Fruit fly (Drosophila melanogaster) whole organism, embryonic: ENCODE measurements around the gene Tbc1d22.

Source experiments
- Abd-B ChIP-seq: fragments of 200-800 bp; sonication (Bioruptor generic); optimal IDR thresholded peaks from 2 replicates; lab custom pipeline; 2018; ENCODE audit warnings: missing biosample characterization, mild to moderate bottlenecking, missing genetic modification characterization, moderate library complexity
- Asciz ChIP-seq: fragments of 200-800 bp; sonication (Bioruptor generic); optimal IDR thresholded peaks from 2 replicates; lab custom pipeline; 2017; ENCODE audit warnings: missing biosample characterization, mild to moderate bottlenecking, missing genetic modification characterization, missing genetic modification reagents
- B-H2 ChIP-seq: fragments of 200-800 bp; sonication (Bioruptor generic); optimal IDR thresholded peaks from 2 replicates; lab custom pipeline; 2018; ENCODE audit warnings: missing biosample characterization, mild to moderate bottlenecking, missing genetic modification characterization
- BEAF-32 ChIP-seq: fragments of 200-800 bp; sonication (Bioruptor generic); optimal IDR thresholded peaks from 3 replicates; lab custom pipeline; 2017; ENCODE audit warnings: missing biosample characterization, missing genetic modification characterization, mild to moderate bottlenecking, moderate library complexity, missing genetic modification reagents
- C15 ChIP-seq: fragments of 200-800 bp; sonication (Bioruptor generic); IDR thresholded peaks from 3 replicates; pipeline ENCODE4 v1.3.6; 2022; ENCODE audit warnings: missing biosample characterization, missing genetic modification characterization
- CG10209 ChIP-seq: fragments of 200-800 bp; sonication (Bioruptor generic); optimal IDR thresholded peaks from 3 replicates; lab custom pipeline; 2017; ENCODE audit warnings: missing biosample characterization, mild to moderate bottlenecking, missing genetic modification characterization, missing genetic modification reagents
- CG10462 ChIP-seq: fragments of 200-800 bp; sonication (Bioruptor generic); optimal IDR thresholded peaks from 2 replicates; lab custom pipeline; 2016; ENCODE audit warnings: missing biosample characterization, missing genetic modification characterization
- CG12219 ChIP-seq: fragments of 200-800 bp; sonication (Bioruptor generic); optimal IDR thresholded peaks from 3 replicates; lab custom pipeline; 2018; ENCODE audit warnings: missing biosample characterization, mild to moderate bottlenecking, missing genetic modification characterization
- CG12236 ChIP-seq: fragments of 200-800 bp; sonication (Bioruptor generic); optimal IDR thresholded peaks from 2 replicates; lab custom pipeline; 2016; ENCODE audit warnings: missing biosample characterization, missing genetic modification characterization
- CG1603 ChIP-seq: fragments of 200-800 bp; sonication (Bioruptor generic); optimal IDR thresholded peaks from 2 replicates; lab custom pipeline; 2019; ENCODE audit warnings: missing biosample characterization, mild to moderate bottlenecking, missing genetic modification characterization, moderate library complexity
- CG17385 ChIP-seq: fragments of 200-800 bp; sonication (Bioruptor generic); optimal IDR thresholded peaks from 3 replicates; lab custom pipeline; 2018; ENCODE audit warnings: missing biosample characterization, mild to moderate bottlenecking, missing genetic modification characterization
- CG2712 ChIP-seq: fragments of 200-800 bp; optimal IDR thresholded peaks from 3 replicates; lab custom pipeline; 2019; ENCODE audit warnings: missing biosample characterization, mild to moderate bottlenecking, missing genetic modification characterization, moderate library complexity
- CG3065 ChIP-seq: fragments of 200-800 bp; sonication (Bioruptor generic); optimal IDR thresholded peaks from 2 replicates; lab custom pipeline; 2016; ENCODE audit warnings: missing biosample characterization, missing genetic modification characterization
- CG3281 ChIP-seq: fragments of 200-800 bp; sonication (Bioruptor generic); optimal IDR thresholded peaks from 3 replicates; lab custom pipeline; 2017; ENCODE audit warnings: missing biosample characterization, mild to moderate bottlenecking, missing genetic modification characterization
- CG34224 ChIP-seq: fragments of 200-800 bp; sonication (Bioruptor generic); IDR thresholded peaks from 3 replicates; pipeline ENCODE4 v1.3.6; 2022; ENCODE audit warnings: missing biosample characterization, missing genetic modification characterization; ENCODE audit not compliant: partially characterized antibody
- CG34376 ChIP-seq: fragments of 200-800 bp; sonication (Bioruptor generic); optimal IDR thresholded peaks from 2 replicates; lab custom pipeline; 2018; ENCODE audit warnings: missing biosample characterization, mild to moderate bottlenecking, missing genetic modification characterization
- CG3847 ChIP-seq: fragments of 200-800 bp; sonication (Bioruptor generic); IDR thresholded peaks from 2 replicates; pipeline ENCODE4 v1.3.6; 2022; ENCODE audit warnings: missing biosample characterization, missing genetic modification characterization
- CG42726 ChIP-seq: fragments of 200-800 bp; sonication (Bioruptor generic); IDR thresholded peaks from 2 replicates; pipeline ENCODE4 v1.3.6; 2022; ENCODE audit warnings: missing biosample characterization, missing genetic modification characterization; ENCODE audit not compliant: partially characterized antibody
- CG4424 ChIP-seq: fragments of 200-800 bp; sonication (Bioruptor generic); optimal IDR thresholded peaks from 3 replicates; lab custom pipeline; 2016; ENCODE audit warnings: missing biosample characterization, missing genetic modification characterization
- CG4707 ChIP-seq: fragments of 200-800 bp; sonication (Bioruptor generic); optimal IDR thresholded peaks from 2 replicates; lab custom pipeline; 2018; ENCODE audit warnings: missing biosample characterization, mild to moderate bottlenecking, missing genetic modification characterization, moderate library complexity
- CG6689 ChIP-seq: fragments of 200-800 bp; sonication (Bioruptor generic); IDR thresholded peaks from 2 replicates; pipeline ENCODE4 v1.3.6; 2022; ENCODE audit warnings: missing biosample characterization, missing genetic modification characterization
- CG7357 ChIP-seq: fragments of 200-800 bp; sonication (Bioruptor generic); IDR thresholded peaks from 3 replicates; pipeline ENCODE4 v1.3.6; 2022; ENCODE audit warnings: missing biosample characterization, missing genetic modification characterization
- CG7839 ChIP-seq: fragments of 200-800 bp; sonication (Bioruptor generic); optimal IDR thresholded peaks from 3 replicates; lab custom pipeline; 2018; ENCODE audit warnings: missing biosample characterization, mild to moderate bottlenecking, missing genetic modification characterization, moderate library complexity
- CG8290 ChIP-seq, 3 experiments: fragments of 200-800 bp; sonication (Bioruptor generic); optimal IDR thresholded peaks; 2 replicates each; lab custom pipeline; 2016 to 2019; ENCODE audit warnings: missing biosample characterization in 3 of 3, missing genetic modification characterization in 3 of 3, mild to moderate bottlenecking in 2 of 3, moderate library complexity in 1 of 3
- CG8944 ChIP-seq: fragments of 200-800 bp; sonication (Bioruptor generic); optimal IDR thresholded peaks from 3 replicates; lab custom pipeline; 2016; ENCODE audit warnings: missing biosample characterization, missing genetic modification characterization
- E2f1 ChIP-seq: fragments of 200-800 bp; sonication (Bioruptor generic); IDR thresholded peaks from 2 replicates; pipeline ENCODE4 v1.3.6; 2022; ENCODE audit warnings: missing biosample characterization, missing genetic modification characterization
- ERR ChIP-seq: fragments of 200-800 bp; sonication (Bioruptor generic); optimal IDR thresholded peaks from 2 replicates; lab custom pipeline; 2016; ENCODE audit warnings: missing biosample characterization, missing genetic modification characterization
- HLH3B ChIP-seq: fragments of 200-800 bp; sonication (Bioruptor generic); IDR thresholded peaks from 2 replicates; pipeline ENCODE4 v1.3.6; 2022; ENCODE audit warnings: missing biosample characterization, missing genetic modification characterization
- HLH4C ChIP-seq: fragments of 200-800 bp; sonication (Bioruptor generic); IDR thresholded peaks from 3 replicates; pipeline ENCODE4 v1.3.6; 2022; ENCODE audit warnings: missing biosample characterization, missing genetic modification characterization; ENCODE audit not compliant: partially characterized antibody
- Nf-YA ChIP-seq: fragments of 200-800 bp; sonication (Bioruptor generic); IDR thresholded peaks from 2 replicates; pipeline ENCODE4 v1.3.6; 2022; ENCODE audit warnings: missing biosample characterization, missing genetic modification characterization
- Oaz ChIP-seq: fragments of 200-800 bp; sonication (Bioruptor generic); IDR thresholded peaks from 2 replicates; pipeline ENCODE4 v1.3.6; 2022; ENCODE audit warnings: missing biosample characterization, missing genetic modification characterization
- Side ChIP-seq: fragments of 200-800 bp; sonication (Bioruptor generic); optimal IDR thresholded peaks from 2 replicates; lab custom pipeline; 2016; ENCODE audit warnings: missing biosample characterization, missing genetic modification characterization
- Sin3A ChIP-seq: fragments of >200 bp; optimal IDR thresholded peaks from 2 replicates; lab custom pipeline; 2018
- TFAM ChIP-seq: fragments of 200-800 bp; sonication (Bioruptor generic); optimal IDR thresholded peaks from 2 replicates; lab custom pipeline; 2017; ENCODE audit warnings: missing biosample characterization, missing genetic modification characterization, inconsistent platforms
- amos ChIP-seq: fragments of 200-800 bp; sonication (Bioruptor generic); IDR thresholded peaks from 2 replicates; pipeline ENCODE4 v1.3.6; 2022; ENCODE audit warnings: missing biosample characterization, missing genetic modification characterization; ENCODE audit not compliant: partially characterized antibody
- cg ChIP-seq: fragments of 200-800 bp; sonication (Bioruptor generic); optimal IDR thresholded peaks from 3 replicates; lab custom pipeline; 2019; ENCODE audit warnings: missing biosample characterization, mild to moderate bottlenecking, missing genetic modification characterization, moderate library complexity
- dati ChIP-seq: fragments of 200-800 bp; sonication (Bioruptor generic); IDR thresholded peaks from 2 replicates; pipeline ENCODE4 v1.3.6; 2022; ENCODE audit warnings: missing biosample characterization, missing genetic modification characterization
- ewg ChIP-seq: fragments of 200-800 bp; sonication (Bioruptor generic); optimal IDR thresholded peaks from 3 replicates; lab custom pipeline; 2017; ENCODE audit warnings: mild to moderate bottlenecking, missing biosample characterization, missing genetic modification reagents, missing genetic modification characterization
- ftz-f1 ChIP-seq: fragments of 200-800 bp; sonication (Bioruptor generic); optimal IDR thresholded peaks from 2 replicates; lab custom pipeline; 2016; ENCODE audit warnings: missing biosample characterization, missing genetic modification characterization
- gem ChIP-seq: fragments of 200-800 bp; sonication (Bioruptor generic); optimal IDR thresholded peaks from 2 replicates; lab custom pipeline; 2019; ENCODE audit warnings: missing biosample characterization, mild to moderate bottlenecking, missing genetic modification characterization, moderate library complexity
- her ChIP-seq: fragments of 200-800 bp; sonication (Bioruptor generic); optimal IDR thresholded peaks from 2 replicates; lab custom pipeline; 2016; ENCODE audit warnings: missing biosample characterization, missing genetic modification characterization
- lilli ChIP-seq: fragments of 200-800 bp; sonication (Bioruptor generic); optimal IDR thresholded peaks from 3 replicates; lab custom pipeline; 2016; ENCODE audit warnings: missing biosample characterization, missing genetic modification characterization
- lola ChIP-seq, 3 experiments: fragments of >200 bp in 2 of 3; fragments of 200-800 bp in 1 of 3; sonication (Bioruptor generic) in 1 of 3; optimal IDR thresholded peaks; 2 replicates each; lab custom pipeline; 2017 to 2019; ENCODE audit warnings: missing biosample characterization in 3 of 3, missing genetic modification characterization in 3 of 3, mild to moderate bottlenecking in 1 of 3, moderate library complexity in 1 of 3
- pan ChIP-seq, 4 experiments: fragments of >200 bp in 3 of 4; fragments of 200-800 bp in 1 of 4; sonication (Bioruptor generic) in 1 of 4; optimal IDR thresholded peaks in 3 of 4; IDR thresholded peaks in 1 of 4; 2 replicates each; pipeline versions ENCODE4 v1.3.6 to Lab custom; 2017 to 2022; ENCODE audit warnings: missing biosample characterization in 2 of 4, missing genetic modification characterization in 2 of 4, mixed read lengths in 1 of 4
- ro ChIP-seq: fragments of 200-800 bp; sonication (Bioruptor generic); IDR thresholded peaks from 2 replicates; pipeline ENCODE4 v1.3.6; 2022; ENCODE audit warnings: missing biosample characterization, missing genetic modification characterization
- scrt ChIP-seq: fragments of 200-800 bp; sonication (Bioruptor generic); optimal IDR thresholded peaks from 2 replicates; lab custom pipeline; 2018; ENCODE audit warnings: missing biosample characterization, mild to moderate bottlenecking, missing genetic modification characterization, moderate library complexity
- sens-2 ChIP-seq: fragments of 200-800 bp; sonication (Bioruptor generic); IDR thresholded peaks from 2 replicates; pipeline ENCODE4 v1.3.6; 2022; ENCODE audit warnings: missing biosample characterization, missing genetic modification characterization
- stwl ChIP-seq: fragments of 200-800 bp; sonication (Bioruptor generic); optimal IDR thresholded peaks from 3 replicates; lab custom pipeline; 2018; ENCODE audit warnings: missing biosample characterization, mild to moderate bottlenecking, missing genetic modification characterization, moderate library complexity
- tin ChIP-seq: fragments of 200-800 bp; sonication (Bioruptor generic); optimal IDR thresholded peaks from 3 replicates; lab custom pipeline; 2016; ENCODE audit warnings: missing biosample characterization, missing genetic modification characterization
- z ChIP-seq: fragments of 200-800 bp; sonication (Bioruptor generic); IDR thresholded peaks from 3 replicates; pipeline ENCODE4 v1.3.6; 2022; ENCODE audit warnings: missing biosample characterization, missing genetic modification characterization

Tbc1d22 gene

dm6 chr3R:21140458-21140857 lies 38.5 kb downstream of the Tbc1d22 start, which contains the start of gene SNF4Agamma (continued):
- peak; percentile 84 for TF ChIP-seq stwl
- TF ChIP-seq CG10209 (GFP tag; lab: Kevin White, UChicago) = no peak
- TF ChIP-seq cg = no peak
- no peak for TF ChIP-seq CG10462 (GFP tag; lab: Kevin White, UChicago)
- TF ChIP-seq CG34224 (GFP tag; lab: Robert Waterston, UW) = peak; percentile 65
- peak; percentile 35 for TF ChIP-seq B-H2
- peak; percentile 1 for TF ChIP-seq CG1603 (tag; lab: Kevin White, UChicago)
- no peak for TF ChIP-seq scrt (GFP tag; lab: Kevin White, UChicago)
- TF ChIP-seq ftz-f1 (GFP tag; lab: Kevin White, UChicago) = no peak
- TF ChIP-seq BEAF-32 = peak; percentile 79
- no peak for TF ChIP-seq TFAM (GFP tag; lab: Kevin White, UChicago)
- no peak for TF ChIP-seq CG3065
- TF ChIP-seq Asciz (GFP tag; lab: Kevin White, UChicago) = no peak
- no peak for TF ChIP-seq z (GFP tag; lab: Robert Waterston, UW)
- no peak for TF ChIP-seq E2f1 (GFP tag; lab: Robert Waterston, UW)
- no peak for TF ChIP-seq CG4424 (GFP tag; lab: Kevin White, UChicago)
- peak; percentile 76; the same call in 1 of the 2 replicates for TF ChIP-seq amos
- TF ChIP-seq C15 (GFP tag; lab: Robert Waterston, UW) = no peak
- TF ChIP-seq Abd-B (GFP tag; lab: Kevin White, UChicago) = peak; percentile 70
- no peak for TF ChIP-seq lola (GFP tag; optimal IDR thresholded peaks at IDR 0.05; lab: Kevin White, UChicago)
- TF ChIP-seq CG6689 (GFP tag; lab: Robert Waterston, UW) = no peak
- TF ChIP-seq her = peak; percentile 15
- no peak for TF ChIP-seq CG3281 (GFP tag; lab: Kevin White, UChicago)
- TF ChIP-seq CG8290 (GFP tag; optimal IDR thresholded peaks at IDR 0.05; lab: Kevin White, UChicago) = peak; percentile 64
- TF ChIP-seq CG8290 (tag; optimal IDR thresholded peaks at IDR 0.05; lab: Kevin White, UChicago) = peak in 1 of 2 experiments; percentile 4
- no peak for TF ChIP-seq pan (optimal IDR thresholded peaks at IDR 0.05; lab: Kevin White, UChicago)
- peak in 1 of 2 experiments; percentile 31 for TF ChIP-seq pan (GFP tag; optimal IDR thresholded peaks at IDR 0.05 in 1 of 2, IDR thresholded peaks at IDR 0.05 in 1 of 2)
- TF ChIP-seq sens-2 = no peak
- TF ChIP-seq CG12236 (GFP tag; lab: Kevin White, UChicago) = no peak
- no peak for TF ChIP-seq Oaz (GFP tag; lab: Robert Waterston, UW)
- TF ChIP-seq CG7357 (GFP tag; lab: Robert Waterston, UW) = no peak
- TF ChIP-seq CG12219 (GFP tag; lab: Kevin White, UChicago) = no peak
- no peak for TF ChIP-seq ro
- peak; percentile 50 for TF ChIP-seq gem (tag; lab: Kevin White, UChicago)
- TF ChIP-seq CG8944 (GFP tag; lab: Kevin White, UChicago) = no peak
- peak; percentile 53; the same call in 2 of the 3 replicates for TF ChIP-seq HLH4C (GFP tag; lab: Robert Waterston, UW)
- TF ChIP-seq CG17385 (GFP tag; lab: Kevin White, UChicago) = no peak
- TF ChIP-seq ERR (GFP tag; lab: Kevin White, UChicago) = no peak
- no peak for TF ChIP-seq dati (GFP tag; lab: Robert Waterston, UW)
- no peak for TF ChIP-seq CG42726 (GFP tag; lab: Robert Waterston, UW)
- no peak for TF ChIP-seq Nf-YA (GFP tag; lab: Robert Waterston, UW)
- TF ChIP-seq CG2712 (tag; lab: Kevin White, UChicago) = peak; percentile 63
- no peak for TF ChIP-seq Side (GFP tag; lab: Kevin White, UChicago)
- TF ChIP-seq HLH3B (GFP tag; lab: Robert Waterston, UW) = no peak
- peak; percentile 19 for TF ChIP-seq CG7839
- peak; percentile 48 for TF ChIP-seq lilli (GFP tag; lab: Kevin White, UChicago)
- no peak for TF ChIP-seq ewg (GFP tag; lab: Kevin White, UChicago)
- TF ChIP-seq tin (GFP tag; lab: Kevin White, UChicago) = no peak
- peak; percentile 73 for TF ChIP-seq CG3847 (GFP tag; lab: Robert Waterston, UW)
- no peak for TF ChIP-seq CG34376
- no peak for TF ChIP-seq CG4707 (GFP tag; lab: Kevin White, UChicago)
- TF ChIP-seq Sin3A (lab: Kevin White, UChicago) = peak; percentile 42
